Fruit fly (Drosophila melanogaster) whole organism, pupa: ENCODE data around the gene CG33333.

Source experiments
- CG10348 ChIP-seq: fragments of 200-800 bp; sonication (Bioruptor generic); IDR thresholded peaks from 2 replicates; pipeline ENCODE4 v1.3.6; 2022; ENCODE audit warnings: missing biosample characterization, missing genetic modification characterization
- CG12605 ChIP-seq: fragments of 200-800 bp; sonication (Bioruptor generic); IDR thresholded peaks from 2 replicates; pipeline ENCODE4 v1.3.6; 2022; ENCODE audit warnings: missing biosample characterization, missing genetic modification characterization
- CG13204 ChIP-seq: fragments of 200-800 bp; sonication (Bioruptor generic); optimal IDR thresholded peaks from 2 replicates; lab custom pipeline; 2018; ENCODE audit warnings: missing biosample characterization, mild to moderate bottlenecking, missing genetic modification characterization, moderate library complexity
- CG14655 ChIP-seq: fragments of 200-800 bp; sonication (Bioruptor generic); optimal IDR thresholded peaks from 3 replicates; lab custom pipeline; 2017; ENCODE audit warnings: mild to moderate bottlenecking, missing biosample characterization, missing genetic modification reagents, missing genetic modification characterization
- CG15710 ChIP-seq: fragments of 200-800 bp; sonication (Bioruptor generic); optimal IDR thresholded peaks from 2 replicates; lab custom pipeline; 2018; ENCODE audit warnings: missing biosample characterization, mild to moderate bottlenecking, missing genetic modification characterization, moderate library complexity
- CG17806 ChIP-seq: fragments of 200-800 bp; sonication (Bioruptor generic); optimal IDR thresholded peaks from 2 replicates; lab custom pipeline; 2018; ENCODE audit warnings: missing biosample characterization, mild to moderate bottlenecking, missing genetic modification characterization, moderate library complexity
- CG32121 ChIP-seq: fragments of 200-800 bp; sonication (Bioruptor generic); IDR thresholded peaks from 2 replicates; pipeline ENCODE4 v1.3.6; 2022; ENCODE audit warnings: missing biosample characterization, missing genetic modification characterization
- CG34367 ChIP-seq: fragments of 200-800 bp; sonication (Bioruptor generic); optimal IDR thresholded peaks from 2 replicates; lab custom pipeline; 2018; ENCODE audit warnings: missing biosample characterization, mild to moderate bottlenecking, missing genetic modification characterization
- CG4496 ChIP-seq: fragments of 200-800 bp; sonication (Bioruptor generic); IDR thresholded peaks from 3 replicates; pipeline ENCODE4 v1.3.6; 2022; ENCODE audit warnings: missing biosample characterization, missing genetic modification characterization
- CG8159 ChIP-seq: fragments of 200-800 bp; sonication (Bioruptor generic); optimal IDR thresholded peaks from 3 replicates; lab custom pipeline; 2018; ENCODE audit warnings: missing biosample characterization, mild to moderate bottlenecking, missing genetic modification characterization, moderate library complexity
- CG8301 ChIP-seq: fragments of 200-800 bp; sonication (Bioruptor generic); optimal IDR thresholded peaks from 2 replicates; lab custom pipeline; 2018; ENCODE audit warnings: missing biosample characterization, mild to moderate bottlenecking, missing genetic modification characterization
- CG9948 ChIP-seq: fragments of 200-800 bp; sonication (Bioruptor generic); optimal IDR thresholded peaks from 2 replicates; lab custom pipeline; 2018; ENCODE audit warnings: missing biosample characterization, mild to moderate bottlenecking, missing genetic modification characterization, moderate library complexity
- D1 ChIP-seq: fragments of 200-800 bp; sonication (Bioruptor generic); optimal IDR thresholded peaks from 2 replicates; lab custom pipeline; 2018; ENCODE audit warnings: missing biosample characterization, mild to moderate bottlenecking, missing genetic modification characterization, moderate library complexity
- EcR ChIP-seq: fragments of 200-800 bp; sonication (Bioruptor generic); optimal IDR thresholded peaks from 3 replicates; lab custom pipeline; 2019; ENCODE audit warnings: missing biosample characterization, missing genetic modification characterization, mild to moderate bottlenecking, moderate library complexity, missing genetic modification reagents
- Ets98B ChIP-seq: fragments of 200-800 bp; sonication (Bioruptor generic); IDR thresholded peaks from 2 replicates; pipeline ENCODE4 v1.3.6; 2022; ENCODE audit warnings: missing biosample characterization, missing genetic modification characterization
- Pif1A ChIP-seq: fragments of 200-800 bp; sonication (Bioruptor generic); optimal IDR thresholded peaks from 3 replicates; lab custom pipeline; 2016; ENCODE audit warnings: missing biosample characterization, missing genetic modification characterization
- Pif1B ChIP-seq: fragments of 200-800 bp; sonication (Bioruptor generic); optimal IDR thresholded peaks from 3 replicates; lab custom pipeline; 2016; ENCODE audit warnings: missing biosample characterization, missing genetic modification characterization
- Snoo ChIP-seq: fragments of 200-800 bp; sonication (Bioruptor generic); optimal IDR thresholded peaks from 3 replicates; lab custom pipeline; 2017; ENCODE audit warnings: missing biosample characterization, mild to moderate bottlenecking, missing genetic modification characterization, inconsistent platforms
- fd96Ca ChIP-seq: fragments of 200-800 bp; sonication (Bioruptor generic); IDR thresholded peaks from 3 replicates; pipeline ENCODE4 v1.3.6; 2022; ENCODE audit warnings: missing biosample characterization, missing genetic modification characterization
- gl ChIP-seq: fragments of 200-800 bp; sonication (Bioruptor generic); optimal IDR thresholded peaks from 2 replicates; lab custom pipeline; 2018; ENCODE audit warnings: missing biosample characterization, mild to moderate bottlenecking, missing genetic modification characterization
- rn ChIP-seq: fragments of 200-800 bp; sonication (Bioruptor generic); IDR thresholded peaks from 2 replicates; pipeline ENCODE4 v1.3.6; 2022; ENCODE audit warnings: missing biosample characterization, missing genetic modification characterization

CG33333 gene

dm6 chr3R:17385329-17386019, 31.8 kb upstream of the CG33333 start:
- peak; percentile 51 for TF ChIP-seq CG12605 (GFP tag; lab: Robert Waterston, UW)
- TF ChIP-seq EcR (GFP tag; lab: Kevin White, UChicago) = no peak
- no peak for TF ChIP-seq CG10348 (GFP tag; lab: Robert Waterston, UW)
- peak; percentile 42 for TF ChIP-seq Snoo (tag; lab: Kevin White, UChicago)
- TF ChIP-seq gl (tag; lab: Kevin White, UChicago) = no peak
- peak; percentile 68; the same call in 2 of the 3 replicates for TF ChIP-seq fd96Ca (GFP tag; lab: Robert Waterston, UW)
- TF ChIP-seq rn = no peak
- peak; percentile 14 for TF ChIP-seq CG15710 (tag; lab: Kevin White, UChicago)
- no peak for TF ChIP-seq CG13204 (GFP tag; lab: Kevin White, UChicago)
- peak; percentile 42 for TF ChIP-seq CG8159 (tag; lab: Kevin White, UChicago)
- TF ChIP-seq Pif1A = peak; percentile 25
- no peak for TF ChIP-seq D1 (tag; lab: Kevin White, UChicago)
- peak; percentile 61; the same call in 1 of the 2 replicates for TF ChIP-seq Ets98B
- no peak for TF ChIP-seq CG17806 (tag; lab: Kevin White, UChicago)
- TF ChIP-seq CG4496 (GFP tag; lab: Robert Waterston, UW) = peak; percentile 74; the same call in 2 of the 3 replicates
- TF ChIP-seq Pif1B (GFP tag; lab: Kevin White, UChicago) = peak; percentile 4
- TF ChIP-seq CG34367 (tag; lab: Kevin White, UChicago) = peak; percentile 42
- no peak for TF ChIP-seq CG8301 (tag; lab: Kevin White, UChicago)
- TF ChIP-seq CG14655 (GFP tag; lab: Kevin White, UChicago) = peak; percentile 31
- TF ChIP-seq CG32121 (GFP tag; lab: Robert Waterston, UW) = 0 out of 2 replicates have a peak, but pooled peaks have one; percentile 33
- TF ChIP-seq, all 21 proteins: peak for 12

- no peak for TF ChIP-seq D1 (tag; lab: Kevin White, UChicago)
- TF ChIP-seq Pif1B (GFP tag; lab: Kevin White, UChicago) = peak; percentile 47
- peak; percentile 29 for TF ChIP-seq CG13204 (GFP tag; lab: Kevin White, UChicago)
- TF ChIP-seq CG9948 (tag; lab: Kevin White, UChicago) = peak; percentile 72
- peak; percentile 81 for TF ChIP-seq CG17806 (tag; lab: Kevin White, UChicago)
- TF ChIP-seq Pif1A = peak; percentile 83
- peak; percentile 84 for TF ChIP-seq CG8301 (tag; lab: Kevin White, UChicago)
- peak; percentile 85 for TF ChIP-seq CG14655 (GFP tag; lab: Kevin White, UChicago)
- peak; percentile 45 for TF ChIP-seq Snoo (tag; lab: Kevin White, UChicago)
- TF ChIP-seq CG15710 (tag; lab: Kevin White, UChicago) = peak; percentile 67
- TF ChIP-seq CG32121 (GFP tag; lab: Robert Waterston, UW) = peak; percentile 82
- peak; percentile 67 for TF ChIP-seq gl (tag; lab: Kevin White, UChicago)
- peak; percentile 60 for TF ChIP-seq CG34367 (tag; lab: Kevin White, UChicago)
- peak; percentile 61; the same call in 1 of the 2 replicates for TF ChIP-seq CG12605 (GFP tag; lab: Robert Waterston, UW)
- TF ChIP-seq rn = peak; percentile 71
- TF ChIP-seq Ets98B = peak; percentile 92
- TF ChIP-seq fd96Ca (GFP tag; lab: Robert Waterston, UW) = peak; percentile 83
- peak; percentile 81 for TF ChIP-seq CG8159 (tag; lab: Kevin White, UChicago)
- peak; percentile 63 for TF ChIP-seq CG10348 (GFP tag; lab: Robert Waterston, UW)
- TF ChIP-seq CG4496 (GFP tag; lab: Robert Waterston, UW) = peak; percentile 90
- TF ChIP-seq EcR (GFP tag; lab: Kevin White, UChicago) = no peak
Measured at dm6 chr3R:17386168-17386819, 31.0 kb upstream of the CG33333 start.

dm6 chr3R:17391313-17391845, 25.9 kb upstream of the CG33333 start, which contains the start of the genes Brf and sds22:
Brf (minus strand) TSS chr3R:17391337.
sds22 (plus strand) TSS chr3R:17391594.
- peak; percentile 95 for TF ChIP-seq CG8159 (tag; lab: Kevin White, UChicago)
- TF ChIP-seq CG10348 (GFP tag; lab: Robert Waterston, UW) = peak; percentile 62
- TF ChIP-seq CG13204 (GFP tag; lab: Kevin White, UChicago) = peak; percentile 55
- TF ChIP-seq EcR (GFP tag; lab: Kevin White, UChicago) = peak; percentile 2
- peak; percentile 93 for TF ChIP-seq CG4496 (GFP tag; lab: Robert Waterston, UW)
- peak; percentile 92 for TF ChIP-seq Pif1A
- TF ChIP-seq CG17806 (tag; lab: Kevin White, UChicago) = peak; percentile 94
- TF ChIP-seq CG14655 (GFP tag; lab: Kevin White, UChicago) = peak; percentile 93
- peak; percentile 89 for TF ChIP-seq Snoo (tag; lab: Kevin White, UChicago)
- TF ChIP-seq CG15710 (tag; lab: Kevin White, UChicago) = peak; percentile 94
- TF ChIP-seq gl (tag; lab: Kevin White, UChicago) = peak; percentile 75
- TF ChIP-seq CG34367 (tag; lab: Kevin White, UChicago) = peak; percentile 91
- TF ChIP-seq CG12605 (GFP tag; lab: Robert Waterston, UW) = peak; percentile 76; the same call in 1 of the 2 replicates
- TF ChIP-seq Pif1B (GFP tag; lab: Kevin White, UChicago) = peak; percentile 91
- TF ChIP-seq rn = peak; percentile 86; the same call in 1 of the 2 replicates
- TF ChIP-seq D1 (tag; lab: Kevin White, UChicago) = peak; percentile 88
- peak; percentile 89 for TF ChIP-seq CG32121 (GFP tag; lab: Robert Waterston, UW)
- peak; percentile 77 for TF ChIP-seq fd96Ca (GFP tag; lab: Robert Waterston, UW)
- TF ChIP-seq CG9948 (tag; lab: Kevin White, UChicago) = peak; percentile 91
- TF ChIP-seq Ets98B = peak; percentile 91
- peak; percentile 88 for TF ChIP-seq CG8301 (tag; lab: Kevin White, UChicago)
